Fruit fly (Drosophila melanogaster) whole organism, embryonic: ENCODE data around the gene CG18135.

ENCODE experiments used
- ATbp ChIP-seq: fragments of 200-800 bp; sonication (Bioruptor generic); optimal IDR thresholded peaks from 2 replicates; lab custom pipeline; 2017; ENCODE audit warnings: missing biosample characterization, mild to moderate bottlenecking, missing genetic modification characterization, missing genetic modification reagents
- CG10267 ChIP-seq: fragments of 200-800 bp; sonication (Bioruptor generic); optimal IDR thresholded peaks from 2 replicates; lab custom pipeline; 2018; ENCODE audit warnings: missing biosample characterization, mild to moderate bottlenecking, missing genetic modification characterization, moderate library complexity
- CG10431 ChIP-seq: fragments of 200-800 bp; sonication (Bioruptor generic); optimal IDR thresholded peaks from 3 replicates; lab custom pipeline; 2018; ENCODE audit warnings: missing biosample characterization, mild to moderate bottlenecking, missing genetic modification characterization
- CG10979 ChIP-seq: fragments of 200-800 bp; sonication (Bioruptor generic); optimal IDR thresholded peaks from 2 replicates; lab custom pipeline; 2018; ENCODE audit warnings: missing biosample characterization, mild to moderate bottlenecking, missing genetic modification characterization, moderate library complexity
- CG11085 ChIP-seq: fragments of 200-800 bp; sonication (Bioruptor generic); IDR thresholded peaks from 2 replicates; pipeline ENCODE4 v1.3.6; 2022; ENCODE audit warnings: missing biosample characterization, missing genetic modification characterization
- CG12236 ChIP-seq: fragments of 200-800 bp; sonication (Bioruptor generic); optimal IDR thresholded peaks from 2 replicates; lab custom pipeline; 2016; ENCODE audit warnings: missing biosample characterization, missing genetic modification characterization
- CG12391 ChIP-seq: fragments of 200-800 bp; sonication (Bioruptor generic); optimal IDR thresholded peaks from 3 replicates; lab custom pipeline; 2018; ENCODE audit warnings: missing biosample characterization, mild to moderate bottlenecking, missing genetic modification characterization, moderate library complexity
- CG14050 ChIP-seq: fragments of 200-800 bp; sonication (Bioruptor generic); IDR thresholded peaks from 3 replicates; pipeline ENCODE4 v1.3.6; 2022; ENCODE audit warnings: missing biosample characterization, missing genetic modification characterization
- CG18599 ChIP-seq: fragments of 200-800 bp; sonication (Bioruptor generic); optimal IDR thresholded peaks from 3 replicates; lab custom pipeline; 2017; ENCODE audit warnings: missing biosample characterization, missing genetic modification characterization, mild to moderate bottlenecking, moderate library complexity, missing genetic modification reagents
- CG2129 ChIP-seq: fragments of 200-800 bp; sonication (Bioruptor generic); IDR thresholded peaks from 2 replicates; pipeline ENCODE4 v1.3.6; 2022; ENCODE audit warnings: missing biosample characterization, missing genetic modification characterization; ENCODE audit not compliant: partially characterized antibody
- CG2712 ChIP-seq: fragments of 200-800 bp; optimal IDR thresholded peaks from 3 replicates; lab custom pipeline; 2019; ENCODE audit warnings: missing biosample characterization, mild to moderate bottlenecking, missing genetic modification characterization, moderate library complexity
- CG30431 ChIP-seq: fragments of 200-800 bp; sonication (Bioruptor generic); optimal IDR thresholded peaks from 2 replicates; lab custom pipeline; 2017; ENCODE audit warnings: missing biosample characterization, missing genetic modification characterization
- CG3281 ChIP-seq: fragments of 200-800 bp; sonication (Bioruptor generic); optimal IDR thresholded peaks from 3 replicates; lab custom pipeline; 2017; ENCODE audit warnings: missing biosample characterization, mild to moderate bottlenecking, missing genetic modification characterization
- CG6683 ChIP-seq: fragments of 200-800 bp; sonication (Bioruptor generic); optimal IDR thresholded peaks from 2 replicates; lab custom pipeline; 2017; ENCODE audit warnings: missing biosample characterization, mild to moderate bottlenecking, missing genetic modification characterization, missing genetic modification reagents
- CG7928 ChIP-seq: fragments of 200-800 bp; sonication (Bioruptor generic); optimal IDR thresholded peaks from 2 replicates; lab custom pipeline; 2017; ENCODE audit warnings: missing biosample characterization, mild to moderate bottlenecking, missing genetic modification characterization
- CG8281 ChIP-seq: fragments of 200-800 bp; sonication (Bioruptor generic); optimal IDR thresholded peaks from 2 replicates; lab custom pipeline; 2018; ENCODE audit warnings: missing biosample characterization, mild to moderate bottlenecking, missing genetic modification characterization, moderate library complexity
- CG8765 ChIP-seq: fragments of 200-800 bp; sonication (Bioruptor generic); IDR thresholded peaks from 2 replicates; pipeline ENCODE4 v1.3.6; 2022; ENCODE audit warnings: missing biosample characterization, missing genetic modification characterization
- CG9932 ChIP-seq: fragments of 200-800 bp; sonication (Bioruptor generic); IDR thresholded peaks from 2 replicates; pipeline ENCODE4 v1.3.6; 2022; ENCODE audit warnings: missing biosample characterization, missing genetic modification characterization
- CrebB ChIP-seq: fragments of 200-800 bp; sonication (Bioruptor generic); optimal IDR thresholded peaks from 3 replicates; lab custom pipeline; 2018; ENCODE audit warnings: missing biosample characterization, mild to moderate bottlenecking, missing genetic modification characterization
- Dll ChIP-seq: fragments of 200-800 bp; sonication (Bioruptor generic); IDR thresholded peaks from 4 replicates; pipeline ENCODE4 v1.3.6; 2022; ENCODE audit warnings: missing biosample characterization, missing genetic modification characterization; ENCODE audit not compliant: partially characterized antibody
- Drgx ChIP-seq: fragments of 200-800 bp; sonication (Bioruptor generic); IDR thresholded peaks from 2 replicates; pipeline ENCODE4 v1.3.6; 2022; ENCODE audit warnings: missing biosample characterization, missing genetic modification characterization
- E2f2 ChIP-seq: fragments of 200-800 bp; sonication (Bioruptor generic); IDR thresholded peaks from 2 replicates; pipeline ENCODE4 v1.3.6; 2022; ENCODE audit warnings: missing biosample characterization, missing genetic modification characterization
- Eip74EF ChIP-seq, 2 experiments: fragments of 200-800 bp in 1 of 2; fragments of >200 bp in 1 of 2; sonication (Bioruptor generic) in 1 of 2; optimal IDR thresholded peaks; 2 replicates each; lab custom pipeline; 2017 to 2019; ENCODE audit warnings: missing biosample characterization in 2 of 2, missing genetic modification characterization in 2 of 2, mild to moderate bottlenecking in 1 of 2, moderate library complexity in 1 of 2
- Hand ChIP-seq: fragments of 200-800 bp; sonication (Bioruptor generic); optimal IDR thresholded peaks from 2 replicates; lab custom pipeline; 2017; ENCODE audit warnings: mild to moderate bottlenecking, missing biosample characterization, missing genetic modification reagents, missing genetic modification characterization
- Hey ChIP-seq: fragments of 200-800 bp; sonication (Bioruptor generic); optimal IDR thresholded peaks from 3 replicates; lab custom pipeline; 2018; ENCODE audit warnings: missing biosample characterization, mild to moderate bottlenecking, missing genetic modification characterization
- PHDP ChIP-seq: fragments of 200-800 bp; sonication (Bioruptor generic); optimal IDR thresholded peaks from 3 replicates; lab custom pipeline; 2018; ENCODE audit warnings: missing biosample characterization, mild to moderate bottlenecking, missing genetic modification characterization, moderate library complexity
- Vsx1 ChIP-seq: fragments of 200-800 bp; sonication (Bioruptor generic); optimal IDR thresholded peaks from 2 replicates; lab custom pipeline; 2017; ENCODE audit warnings: missing biosample characterization, mild to moderate bottlenecking, missing genetic modification characterization, missing genetic modification reagents
- ab ChIP-seq: fragments of 200-800 bp; sonication (Bioruptor generic); optimal IDR thresholded peaks from 2 replicates; lab custom pipeline; 2016; ENCODE audit warnings: missing biosample characterization, missing genetic modification characterization
- cas ChIP-seq: fragments of 200-800 bp; sonication (Bioruptor generic); IDR thresholded peaks from 2 replicates; pipeline ENCODE4 v1.3.6; 2022; ENCODE audit warnings: missing biosample characterization, missing genetic modification characterization
- chinmo ChIP-seq: fragments of 200-800 bp; sonication (Bioruptor generic); IDR thresholded peaks from 4 replicates; pipeline ENCODE4 v1.3.6; 2022; ENCODE audit warnings: missing biosample characterization, missing genetic modification characterization; ENCODE audit not compliant: partially characterized antibody
- cwo ChIP-seq: fragments of 200-800 bp; sonication (Bioruptor generic); optimal IDR thresholded peaks from 3 replicates; lab custom pipeline; 2017; ENCODE audit warnings: missing biosample characterization, missing genetic modification characterization, mild to moderate bottlenecking, moderate library complexity, missing genetic modification reagents
- gcm ChIP-seq: fragments of 200-800 bp; sonication (Bioruptor generic); optimal IDR thresholded peaks from 2 replicates; lab custom pipeline; 2019; ENCODE audit warnings: missing biosample characterization, mild to moderate bottlenecking, missing genetic modification characterization, moderate library complexity
- ken ChIP-seq: fragments of 200-800 bp; sonication (Bioruptor generic); IDR thresholded peaks from 3 replicates; pipeline ENCODE4 v1.3.6; 2022; ENCODE audit warnings: missing biosample characterization, missing genetic modification characterization
- nom ChIP-seq: fragments of 200-800 bp; sonication (Bioruptor generic); optimal IDR thresholded peaks from 2 replicates; lab custom pipeline; 2017; ENCODE audit warnings: missing biosample characterization, missing genetic modification characterization, mild to moderate bottlenecking, moderate library complexity, missing genetic modification reagents
- pb ChIP-seq: fragments of 200-800 bp; sonication (Bioruptor generic); optimal IDR thresholded peaks from 3 replicates; lab custom pipeline; 2016; ENCODE audit warnings: missing biosample characterization, missing genetic modification characterization
- pfk ChIP-seq: fragments of 200-800 bp; sonication (Bioruptor generic); optimal IDR thresholded peaks from 2 replicates; lab custom pipeline; 2018; ENCODE audit warnings: missing biosample characterization, mild to moderate bottlenecking, missing genetic modification characterization, moderate library complexity
- pros ChIP-seq: fragments of 200-800 bp; sonication (Bioruptor generic); optimal IDR thresholded peaks from 3 replicates; lab custom pipeline; 2019; ENCODE audit warnings: missing biosample characterization, mild to moderate bottlenecking, missing genetic modification characterization, moderate library complexity
- sens ChIP-seq: fragments of 200-800 bp; sonication (Bioruptor generic); peaks from one replicate; lab custom pipeline; 2016; ENCODE audit warnings: missing biosample characterization, missing genetic modification characterization
- so ChIP-seq: fragments of 200-800 bp; sonication (Bioruptor generic); IDR thresholded peaks from 3 replicates; pipeline ENCODE4 v1.3.6; 2022; ENCODE audit warnings: missing biosample characterization, missing genetic modification characterization
- ssp ChIP-seq: fragments of 200-800 bp; sonication (Bioruptor generic); IDR thresholded peaks from 2 replicates; pipeline ENCODE4 v1.3.6; 2022; ENCODE audit warnings: missing biosample characterization, missing genetic modification characterization
- sug ChIP-seq: fragments of 200-800 bp; optimal IDR thresholded peaks from 2 replicates; lab custom pipeline; 2019; ENCODE audit warnings: missing biosample characterization, mild to moderate bottlenecking, missing genetic modification characterization, moderate library complexity
- tgo ChIP-seq: fragments of 200-800 bp; sonication (Bioruptor generic); IDR thresholded peaks from 3 replicates; pipeline ENCODE4 v1.3.6; 2022; ENCODE audit warnings: missing biosample characterization, missing genetic modification characterization
- tin ChIP-seq: fragments of 200-800 bp; sonication (Bioruptor generic); optimal IDR thresholded peaks from 3 replicates; lab custom pipeline; 2016; ENCODE audit warnings: missing biosample characterization, missing genetic modification characterization
- zfh2 ChIP-seq: fragments of 200-800 bp; sonication (Bioruptor generic); optimal IDR thresholded peaks from 2 replicates; lab custom pipeline; 2016; ENCODE audit warnings: missing biosample characterization, missing genetic modification characterization

CG18135 gene

dm6 chr3L:19000413-19000812, 2.3 kb upstream of the CG18135 start, which contains the start of gene CG3808 (continued):
- TF ChIP-seq CG8281 (tag; lab: Kevin White, UChicago) (no peak), ab (no peak)

dm6 chr3L:18998284-18998830, 274 bp upstream of the CG18135 start:
- TF ChIP-seq nom (peak; percentile 19), gcm (no peak), CG9932 (0 out of 2 replicates have a peak, but pooled peaks have one; percentile 11), chinmo (GFP tag; lab: Robert Waterston, UW) (0 out of 4 replicates have a peak, but pooled peaks have one; percentile 45), so (no peak), Eip74EF (GFP tag; optimal IDR thresholded peaks at IDR 0.05; lab: Kevin White, UChicago) (peak in 1 of 2 experiments; percentile 89), CG3281 (GFP tag; lab: Kevin White, UChicago) (no peak), ken (no peak), ATbp (GFP tag; lab: Kevin White, UChicago) (peak; percentile 24), sug (tag; lab: Kevin White, UChicago) (peak; percentile 7), CG10267 (tag; lab: Kevin White, UChicago) (no peak), CG14050 (GFP tag; lab: Robert Waterston, UW) (no peak), CG2712 (no peak), cwo (GFP tag; lab: Kevin White, UChicago) (peak; percentile 25), zfh2 (GFP tag; lab: Kevin White, UChicago) (no peak), CG12236 (GFP tag; lab: Kevin White, UChicago) (no peak), Drgx (GFP tag; lab: Robert Waterston, UW) (0 out of 2 replicates have a peak, but pooled peaks have one; percentile 6), CG18599 (GFP tag; lab: Kevin White, UChicago) (peak; percentile 9)
- TF ChIP-seq, all 482 proteins: peak for 9

- TF ChIP-seq CG12236 (GFP tag; lab: Kevin White, UChicago) (no peak), Dll (GFP tag; lab: Robert Waterston, UW) (0 out of 4 replicates have a peak, but pooled peaks have one; percentile 7), tgo (GFP tag; lab: Robert Waterston, UW) (no peak), tin (no peak), CG11085 (no peak), CG7928 (GFP tag; lab: Kevin White, UChicago) (peak; percentile 73), CG3281 (GFP tag; lab: Kevin White, UChicago) (peak; percentile 65), CG30431 (GFP tag; lab: Kevin White, UChicago) (no peak), CG10979 (tag; lab: Kevin White, UChicago) (no peak), CG8765 (GFP tag; lab: Robert Waterston, UW) (no peak), CG12391 (tag; lab: Kevin White, UChicago) (no peak), sens (GFP tag; lab: Kevin White, UChicago) (peak; percentile 43), CG2129 (GFP tag; lab: Robert Waterston, UW) (no peak), pfk (GFP tag; lab: Kevin White, UChicago) (peak; percentile 60), cas (GFP tag; lab: Robert Waterston, UW) (no peak), Hey (tag; lab: Kevin White, UChicago) (peak; percentile 19), E2f2 (GFP tag; lab: Robert Waterston, UW) (0 out of 2 replicates have a peak, but pooled peaks have one; percentile 14), CG6683 (GFP tag; lab: Kevin White, UChicago) (no peak), pros (GFP tag; lab: Kevin White, UChicago) (peak; percentile 28), CG10431 (GFP tag; lab: Kevin White, UChicago) (peak; percentile 11), nom (peak; percentile 34), ssp (GFP tag; lab: Robert Waterston, UW) (no peak), CrebB (peak; percentile 9), PHDP (tag; lab: Kevin White, UChicago) (peak; percentile 53), pb (GFP tag; lab: Kevin White, UChicago) (no peak), Vsx1 (GFP tag; lab: Kevin White, UChicago) (peak; percentile 51), Hand (GFP tag; lab: Kevin White, UChicago) (peak; percentile 30)
Measured at dm6 chr3L:18996774-18997589, 1.1 kb downstream of the CG18135 start.
